Fruit fly (Drosophila melanogaster) whole organism, adult: ENCODE measurements around the gene Tis11.

ENCODE experiments used
- CG11617 ChIP-seq: fragments of 200-800 bp; sonication (Bioruptor generic); optimal IDR thresholded peaks from 2 replicates; lab custom pipeline; 2017; ENCODE audit warnings: mild to moderate bottlenecking, missing biosample characterization, missing genetic modification reagents, missing genetic modification characterization
- CG12768 ChIP-seq: fragments of 200-800 bp; sonication (Bioruptor generic); optimal IDR thresholded peaks from 2 replicates; lab custom pipeline; 2017; ENCODE audit warnings: missing biosample characterization, missing genetic modification characterization, mild to moderate bottlenecking, moderate library complexity, missing genetic modification reagents
- CG14711 ChIP-seq: fragments of 200-800 bp; sonication (Bioruptor generic); optimal IDR thresholded peaks from 2 replicates; lab custom pipeline; 2018; ENCODE audit warnings: missing biosample characterization, mild to moderate bottlenecking, missing genetic modification characterization, moderate library complexity
- CG1620 ChIP-seq: fragments of 200-800 bp; sonication (Bioruptor generic); optimal IDR thresholded peaks from 2 replicates; lab custom pipeline; 2016; ENCODE audit warnings: missing biosample characterization, missing genetic modification characterization
- CG33017 ChIP-seq: fragments of 200-800 bp; sonication (Bioruptor generic); optimal IDR thresholded peaks from 2 replicates; lab custom pipeline; 2018; ENCODE audit warnings: missing biosample characterization, mild to moderate bottlenecking, missing genetic modification characterization, moderate library complexity
- CG5204 ChIP-seq: fragments of 200-800 bp; sonication (Bioruptor generic); optimal IDR thresholded peaks from 2 replicates; lab custom pipeline; 2016; ENCODE audit warnings: missing biosample characterization, missing genetic modification characterization
- CG7045 ChIP-seq: fragments of 200-800 bp; sonication (Bioruptor generic); optimal IDR thresholded peaks from 2 replicates; lab custom pipeline; 2017; ENCODE audit warnings: missing biosample characterization, mild to moderate bottlenecking, missing genetic modification characterization
- CG7101 ChIP-seq: fragments of 200-800 bp; sonication (Bioruptor generic); optimal IDR thresholded peaks from 2 replicates; lab custom pipeline; 2018; ENCODE audit warnings: missing biosample characterization, mild to moderate bottlenecking, missing genetic modification characterization, moderate library complexity
- Clk ChIP-seq: fragments of 200-800 bp; sonication (Bioruptor generic); optimal IDR thresholded peaks from 2 replicates; lab custom pipeline; 2017; ENCODE audit warnings: missing biosample characterization, missing genetic modification characterization
- Crg-1 ChIP-seq: fragments of 200-800 bp; sonication (Bioruptor generic); optimal IDR thresholded peaks from 2 replicates; lab custom pipeline; 2016; ENCODE audit warnings: missing biosample characterization, missing genetic modification characterization
- Hr96 ChIP-seq: fragments of 200-800 bp; sonication (Bioruptor generic); optimal IDR thresholded peaks from 2 replicates; lab custom pipeline; 2016; ENCODE audit warnings: missing biosample characterization, missing genetic modification characterization
- Mnt ChIP-seq: fragments of 200-800 bp; sonication (Bioruptor generic); optimal IDR thresholded peaks from 2 replicates; lab custom pipeline; 2016; ENCODE audit warnings: missing biosample characterization, mild to moderate bottlenecking, missing genetic modification characterization
- bab1 ChIP-seq: fragments of 200-800 bp; sonication (Bioruptor generic); optimal IDR thresholded peaks from 3 replicates; lab custom pipeline; 2019; ENCODE audit warnings: missing biosample characterization, mild to moderate bottlenecking, missing genetic modification characterization, moderate library complexity
- cic ChIP-seq: fragments of 200-800 bp; sonication (Bioruptor generic); optimal IDR thresholded peaks from 2 replicates; lab custom pipeline; 2017; ENCODE audit warnings: missing biosample characterization, mild to moderate bottlenecking, missing genetic modification characterization, moderate library complexity
- cnc ChIP-seq, 2 experiments: fragments of >200 bp; optimal IDR thresholded peaks; 2 replicates each; lab custom pipeline; 2017
- kay ChIP-seq: fragments of 200-800 bp; sonication (Bioruptor generic); peaks from one replicate; lab custom pipeline; 2016; ENCODE audit warnings: missing biosample characterization, missing genetic modification characterization, borderline replicate concordance
- ovo ChIP-seq: fragments of 200-800 bp; sonication (Bioruptor generic); optimal IDR thresholded peaks from 2 replicates; lab custom pipeline; 2016; ENCODE audit warnings: missing biosample characterization, missing genetic modification characterization
- pad ChIP-seq: fragments of 200-800 bp; sonication (Bioruptor generic); optimal IDR thresholded peaks from 3 replicates; lab custom pipeline; 2017; ENCODE audit warnings: missing biosample characterization, missing genetic modification characterization, mild to moderate bottlenecking, moderate library complexity, missing genetic modification reagents
- tj ChIP-seq: fragments of 200-800 bp; sonication (Bioruptor generic); optimal IDR thresholded peaks from 3 replicates; lab custom pipeline; 2017; ENCODE audit warnings: missing biosample characterization, mild to moderate bottlenecking, missing genetic modification characterization, moderate library complexity
- toe ChIP-seq: fragments of 200-800 bp; sonication (Bioruptor generic); optimal IDR thresholded peaks from 2 replicates; lab custom pipeline; 2016; ENCODE audit warnings: missing biosample characterization, missing genetic modification characterization

The Tis11 gene

DNA sequence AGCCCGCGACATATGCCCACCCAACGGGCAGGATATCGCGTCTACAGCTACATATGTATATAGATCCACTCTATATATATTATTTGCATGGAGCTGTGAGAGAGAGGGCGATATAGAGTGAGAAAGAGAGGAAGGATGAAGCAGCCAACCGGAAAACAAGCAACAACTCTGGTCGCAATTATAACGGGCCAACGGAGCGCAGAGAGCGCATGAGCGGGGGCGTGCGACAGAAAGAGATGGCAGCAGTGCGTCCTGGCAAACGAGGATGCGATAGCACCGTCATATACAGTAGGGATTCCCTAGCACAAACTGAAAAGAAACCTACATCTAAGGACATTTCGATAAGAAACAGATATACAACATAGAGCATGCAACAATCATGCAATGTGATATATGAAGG lies 37.6 kb upstream of the Tis11 start:
- no peak for TF ChIP-seq pad (GFP tag; lab: Kevin White, UChicago)
- no peak for TF ChIP-seq tj (GFP tag; lab: Kevin White, UChicago)
- TF ChIP-seq Mnt (GFP tag; lab: Kevin White, UChicago), result no peak
- TF ChIP-seq CG7045, result no peak
- TF ChIP-seq Crg-1 (GFP tag; lab: Kevin White, UChicago), result no peak
- no peak for TF ChIP-seq toe
- TF ChIP-seq bab1, result no peak
- no peak for TF ChIP-seq CG1620
- no peak for TF ChIP-seq cic (GFP tag; lab: Kevin White, UChicago)
- no peak for TF ChIP-seq Clk (GFP tag; lab: Kevin White, UChicago)
- TF ChIP-seq kay (GFP tag; lab: Kevin White, UChicago), result no peak
- no peak for TF ChIP-seq CG7101
- TF ChIP-seq cnc (optimal IDR thresholded peaks at IDR 0.05; lab: Kevin White, UChicago), result no peak
- no peak for TF ChIP-seq CG11617 (GFP tag; lab: Kevin White, UChicago)
- TF ChIP-seq CG14711, result no peak
- no peak for TF ChIP-seq Hr96 (GFP tag; lab: Kevin White, UChicago)
- no peak for TF ChIP-seq CG5204 (GFP tag; lab: Kevin White, UChicago)
- TF ChIP-seq CG33017 (tag; lab: Kevin White, UChicago), result no peak
- TF ChIP-seq ovo (GFP tag; lab: Kevin White, UChicago), result no peak
- TF ChIP-seq CG12768 (GFP tag; lab: Kevin White, UChicago), result no peak

DNA sequence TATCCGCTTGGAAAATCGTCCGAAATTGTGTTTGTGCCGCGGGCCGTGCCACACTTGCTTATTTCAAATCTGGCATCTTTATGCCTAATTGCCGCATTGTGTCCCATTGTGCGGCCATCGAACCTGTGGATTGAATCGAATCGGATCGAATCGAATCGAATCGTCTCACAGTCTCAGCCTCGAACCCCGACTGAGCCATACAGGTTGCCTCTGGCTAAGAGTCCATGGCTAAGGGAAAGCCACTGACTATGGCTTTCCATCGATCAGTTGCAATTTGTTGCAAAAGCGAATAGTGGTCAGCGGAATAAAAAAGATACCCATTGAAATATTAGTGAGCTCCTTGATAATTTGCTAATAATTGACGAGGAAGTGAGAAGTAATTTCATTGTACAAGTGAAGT lies 35.2 kb upstream of the Tis11 start, which contains the start of gene CG15728:
CG15728 (plus strand) TSS at position 301 of the 400 bp plus-strand sequence.
- no peak for TF ChIP-seq cic (GFP tag; lab: Kevin White, UChicago)
- TF ChIP-seq CG7101, result no peak

DNA sequence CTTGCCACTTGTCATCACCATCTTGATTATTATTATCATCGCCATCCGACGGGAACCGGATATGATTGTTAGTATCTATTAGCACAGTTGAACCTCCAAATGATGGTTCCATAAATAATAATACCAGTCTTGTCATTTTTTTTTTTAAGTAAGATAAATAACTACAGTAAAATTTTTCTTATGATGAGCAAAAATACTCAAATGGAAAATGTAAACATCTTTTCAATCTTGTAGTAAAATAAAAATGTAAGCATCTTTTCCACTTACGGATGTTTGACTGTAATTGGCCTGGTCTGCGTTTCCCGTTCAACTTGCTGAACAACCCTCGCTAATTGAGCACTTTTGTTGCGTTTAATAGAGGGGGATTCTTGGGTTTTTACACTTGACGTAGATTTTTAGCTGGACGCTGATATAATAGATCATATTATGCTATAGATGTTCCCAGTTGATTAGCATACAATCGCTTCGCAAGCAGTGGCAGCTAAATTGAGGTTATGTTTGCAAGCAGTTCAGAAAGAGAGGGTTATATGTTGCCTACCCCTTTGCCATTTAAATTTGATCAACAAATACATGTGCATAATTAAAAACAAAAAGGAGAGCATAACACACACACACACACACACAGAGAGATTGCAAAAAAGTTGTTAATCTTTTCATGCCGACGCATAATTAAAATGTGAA lies 33.5 kb upstream of the Tis11 start:
- TF ChIP-seq bab1, result no peak
- TF ChIP-seq CG7101, result no peak
- no peak for TF ChIP-seq CG1620
- TF ChIP-seq Mnt (GFP tag; lab: Kevin White, UChicago), result no peak
- TF ChIP-seq CG5204 (GFP tag; lab: Kevin White, UChicago), result no peak
- no peak for TF ChIP-seq CG11617 (GFP tag; lab: Kevin White, UChicago)
- no peak for TF ChIP-seq CG14711
- TF ChIP-seq CG7045, result no peak
- no peak for TF ChIP-seq CG12768 (GFP tag; lab: Kevin White, UChicago)
- TF ChIP-seq Clk (GFP tag; lab: Kevin White, UChicago), result no peak
- no peak for TF ChIP-seq Hr96 (GFP tag; lab: Kevin White, UChicago)
- TF ChIP-seq tj (GFP tag; lab: Kevin White, UChicago), result no peak
- TF ChIP-seq pad (GFP tag; lab: Kevin White, UChicago), result no peak
- no peak for TF ChIP-seq ovo (GFP tag; lab: Kevin White, UChicago)
- no peak for TF ChIP-seq CG33017 (tag; lab: Kevin White, UChicago)
- TF ChIP-seq cnc (optimal IDR thresholded peaks at IDR 0.05; lab: Kevin White, UChicago), result no peak
- TF ChIP-seq cic (GFP tag; lab: Kevin White, UChicago), result no peak
- no peak for TF ChIP-seq kay (GFP tag; lab: Kevin White, UChicago)

DNA sequence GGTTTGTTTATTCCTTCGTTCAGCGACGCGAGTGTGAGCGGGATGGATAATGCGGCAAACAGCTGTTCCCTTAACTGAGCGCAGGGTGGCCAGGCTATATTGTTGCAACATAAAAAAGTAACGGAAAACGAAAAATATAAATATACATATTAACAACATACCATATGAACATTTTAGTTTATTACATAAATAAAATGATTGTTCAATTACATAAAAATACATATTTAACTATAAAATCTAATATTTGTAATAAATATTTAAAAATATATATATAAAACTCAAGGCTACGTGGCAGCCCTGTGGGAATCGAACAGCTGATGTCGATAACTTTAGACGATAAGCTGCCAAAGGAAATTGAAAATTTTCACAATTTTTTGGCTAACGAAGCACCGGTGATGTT lies 29.7 kb upstream of the Tis11 start, which contains the start of the genes Aven and CG2540:
Aven (minus strand) TSS at position 77 of the 400 bp plus-strand sequence.
CG2540 (plus strand) TSS at position 315 of the 400 bp plus-strand sequence.
- TF ChIP-seq tj (GFP tag; lab: Kevin White, UChicago) (peak; percentile 69), Crg-1 (GFP tag; lab: Kevin White, UChicago) (peak; percentile 66), toe (peak; percentile 34), Hr96 (GFP tag; lab: Kevin White, UChicago) (no peak), bab1 (peak; percentile 94), ovo (GFP tag; lab: Kevin White, UChicago) (peak; percentile 87), CG14711 (peak; percentile 99), CG7101 (peak; percentile 94), CG12768 (GFP tag; lab: Kevin White, UChicago) (peak; percentile 71), cnc (optimal IDR thresholded peaks at IDR 0.05; lab: Kevin White, UChicago) (no peak), CG7045 (peak; percentile 74), CG11617 (GFP tag; lab: Kevin White, UChicago) (peak; percentile 91), CG5204 (GFP tag; lab: Kevin White, UChicago) (no peak), kay (GFP tag; lab: Kevin White, UChicago) (peak; percentile 37), CG1620 (peak; percentile 31), Mnt (GFP tag; lab: Kevin White, UChicago) (peak; percentile 64), CG33017 (tag; lab: Kevin White, UChicago) (peak; percentile 87), Clk (GFP tag; lab: Kevin White, UChicago) (peak; percentile 37), cic (GFP tag; lab: Kevin White, UChicago) (peak; percentile 45), pad (GFP tag; lab: Kevin White, UChicago) (peak; percentile 75)

DNA sequence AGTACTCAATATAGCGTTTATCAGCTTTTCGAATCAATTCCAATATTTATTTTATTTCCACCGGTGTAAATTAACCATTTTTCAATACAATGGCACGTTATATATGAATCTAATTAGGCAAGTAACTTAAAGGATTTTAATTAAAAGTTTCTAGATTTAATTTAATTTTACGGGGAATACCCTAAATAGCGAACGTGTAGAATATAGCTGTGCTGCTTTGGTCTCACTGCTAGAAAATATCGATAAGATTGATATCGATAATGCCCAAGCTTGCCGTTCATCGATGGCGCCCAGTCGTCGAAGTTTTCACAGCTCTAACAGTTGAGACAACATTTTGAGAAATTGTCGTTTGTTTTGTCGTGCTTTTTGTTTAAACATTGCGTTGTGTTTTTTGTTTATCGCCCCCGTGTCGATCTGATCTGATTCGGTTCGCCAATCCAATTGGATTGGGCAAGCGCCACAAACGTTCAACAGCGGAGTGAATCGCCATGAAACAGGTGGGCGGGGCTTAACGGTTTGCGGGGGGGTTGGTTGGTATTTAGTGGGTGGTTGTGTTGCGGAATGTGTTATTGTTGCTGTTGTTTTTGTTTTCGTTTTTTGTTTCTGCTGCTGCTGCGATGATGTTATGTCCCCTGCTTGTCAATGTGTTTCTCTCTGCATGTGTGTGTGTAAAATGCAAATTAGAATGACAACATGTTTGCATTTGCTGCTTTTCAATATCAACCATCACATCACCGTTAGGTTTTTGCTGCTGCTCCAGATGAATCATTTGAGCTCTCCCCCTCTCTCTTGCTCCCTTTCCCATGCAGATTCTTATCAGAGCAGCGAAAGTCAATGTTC lies 27.7 kb upstream of the Tis11 start, which contains the start of gene Tomosyn:
Tomosyn (plus strand) TSS at position 289 of the 840 bp plus-strand sequence.
- TF ChIP-seq bab1 (peak; percentile 14), ovo (GFP tag; lab: Kevin White, UChicago) (peak; percentile 93), Mnt (GFP tag; lab: Kevin White, UChicago) (no peak), Clk (GFP tag; lab: Kevin White, UChicago) (no peak), CG7045 (no peak), Crg-1 (GFP tag; lab: Kevin White, UChicago) (peak; percentile 4), CG14711 (peak; percentile 23), CG33017 (tag; lab: Kevin White, UChicago) (no peak), cnc (optimal IDR thresholded peaks at IDR 0.05; lab: Kevin White, UChicago) (no peak), cic (GFP tag; lab: Kevin White, UChicago) (peak; percentile 4), tj (GFP tag; lab: Kevin White, UChicago) (no peak), Hr96 (GFP tag; lab: Kevin White, UChicago) (no peak), kay (GFP tag; lab: Kevin White, UChicago) (peak; percentile 92), CG5204 (GFP tag; lab: Kevin White, UChicago) (no peak), CG7101 (peak; percentile 23), pad (GFP tag; lab: Kevin White, UChicago) (peak; percentile 20), CG1620 (peak; percentile 43), CG12768 (GFP tag; lab: Kevin White, UChicago) (no peak), toe (peak; percentile 20), CG11617 (GFP tag; lab: Kevin White, UChicago) (peak; percentile 57)
